Fruit fly (Drosophila melanogaster) whole organism, embryonic: Measurements from ENCODE around the gene CG31029.
A peak's percentile ranks its signal among the peaks of the same experiment; 100 is the strongest.

Experiments used
- Adf1 ChIP-seq: fragments of 200-800 bp; sonication (Bioruptor generic); IDR thresholded peaks from 2 replicates; pipeline ENCODE4 v1.3.6; 2022; ENCODE audit warnings: missing biosample characterization, missing genetic modification characterization
- Antp ChIP-seq: fragments of 200-800 bp; sonication (Bioruptor generic); optimal IDR thresholded peaks from 3 replicates; lab custom pipeline; 2016; ENCODE audit warnings: missing biosample characterization, missing genetic modification characterization
- B-H1 ChIP-seq: fragments of 200-800 bp; sonication (Bioruptor generic); IDR thresholded peaks from 3 replicates; pipeline ENCODE4 v1.3.6; 2022; ENCODE audit warnings: missing biosample characterization, missing genetic modification characterization
- CG10979 ChIP-seq: fragments of 200-800 bp; sonication (Bioruptor generic); optimal IDR thresholded peaks from 2 replicates; lab custom pipeline; 2018; ENCODE audit warnings: missing biosample characterization, mild to moderate bottlenecking, missing genetic modification characterization, moderate library complexity
- CG13287 ChIP-seq: fragments of 200-800 bp; sonication (Bioruptor generic); IDR thresholded peaks from 2 replicates; pipeline ENCODE4 v1.3.6; 2022; ENCODE audit warnings: missing biosample characterization, missing genetic modification characterization; ENCODE audit not compliant: partially characterized antibody
- CG13775 ChIP-seq: fragments of 200-800 bp; sonication (Bioruptor generic); optimal IDR thresholded peaks from 3 replicates; lab custom pipeline; 2017; ENCODE audit warnings: missing biosample characterization, mild to moderate bottlenecking, missing genetic modification characterization
- CG1529 ChIP-seq: fragments of 200-800 bp; sonication (Bioruptor generic); optimal IDR thresholded peaks from 3 replicates; lab custom pipeline; 2018; ENCODE audit warnings: missing biosample characterization, missing genetic modification characterization
- CG17361 ChIP-seq: fragments of 200-800 bp; sonication (Bioruptor generic); IDR thresholded peaks from 3 replicates; pipeline ENCODE4 v1.3.6; 2022; ENCODE audit warnings: missing biosample characterization, missing genetic modification characterization
- CG1792 ChIP-seq: fragments of 200-800 bp; sonication (Bioruptor generic); optimal IDR thresholded peaks from 2 replicates; lab custom pipeline; 2016; ENCODE audit warnings: missing biosample characterization, missing genetic modification characterization
- CG18011 ChIP-seq: fragments of 200-800 bp; sonication (Bioruptor generic); optimal IDR thresholded peaks from 2 replicates; lab custom pipeline; 2017; ENCODE audit warnings: missing biosample characterization, missing genetic modification characterization, mild to moderate bottlenecking, moderate library complexity, missing genotype
- CG18262 ChIP-seq: fragments of 200-800 bp; optimal IDR thresholded peaks from 3 replicates; lab custom pipeline; 2019; ENCODE audit warnings: missing biosample characterization, mild to moderate bottlenecking, missing genetic modification characterization, moderate library complexity
- CG18599 ChIP-seq: fragments of 200-800 bp; sonication (Bioruptor generic); optimal IDR thresholded peaks from 3 replicates; lab custom pipeline; 2017; ENCODE audit warnings: missing biosample characterization, missing genetic modification characterization, mild to moderate bottlenecking, moderate library complexity, missing genetic modification reagents
- CG2120 ChIP-seq: fragments of 200-800 bp; sonication (Bioruptor generic); optimal IDR thresholded peaks from 3 replicates; lab custom pipeline; 2016; ENCODE audit warnings: missing biosample characterization, missing genetic modification characterization
- CG2678 ChIP-seq: fragments of 200-800 bp; sonication (Bioruptor generic); optimal IDR thresholded peaks from 3 replicates; lab custom pipeline; 2019; ENCODE audit warnings: missing biosample characterization, mild to moderate bottlenecking, missing genetic modification characterization, moderate library complexity
- CG31224 ChIP-seq: fragments of 200-800 bp; sonication (Bioruptor generic); IDR thresholded peaks from 2 replicates; pipeline ENCODE4 v1.3.6; 2022; ENCODE audit warnings: missing biosample characterization, missing genetic modification characterization
- CG3281 ChIP-seq: fragments of 200-800 bp; sonication (Bioruptor generic); optimal IDR thresholded peaks from 3 replicates; lab custom pipeline; 2017; ENCODE audit warnings: missing biosample characterization, mild to moderate bottlenecking, missing genetic modification characterization
- CG33557 ChIP-seq: fragments of 200-800 bp; sonication (Bioruptor generic); optimal IDR thresholded peaks from 2 replicates; lab custom pipeline; 2019; ENCODE audit warnings: missing biosample characterization, mild to moderate bottlenecking, missing genetic modification characterization, moderate library complexity
- CG43689 ChIP-seq: fragments of 200-800 bp; sonication (Bioruptor generic); IDR thresholded peaks from 2 replicates; pipeline ENCODE4 v1.3.6; 2022; ENCODE audit warnings: missing biosample characterization, missing genetic modification characterization
- CG4707 ChIP-seq: fragments of 200-800 bp; sonication (Bioruptor generic); optimal IDR thresholded peaks from 2 replicates; lab custom pipeline; 2018; ENCODE audit warnings: missing biosample characterization, mild to moderate bottlenecking, missing genetic modification characterization, moderate library complexity
- CG4854 ChIP-seq: fragments of 200-800 bp; sonication (Bioruptor generic); optimal IDR thresholded peaks from 2 replicates; lab custom pipeline; 2016; ENCODE audit warnings: missing biosample characterization, missing genetic modification characterization, inconsistent platforms
- CG6254 ChIP-seq: fragments of 200-800 bp; sonication (Bioruptor generic); optimal IDR thresholded peaks from 3 replicates; lab custom pipeline; 2017; ENCODE audit warnings: mild to moderate bottlenecking, missing biosample characterization, missing genetic modification reagents, missing genetic modification characterization
- CG8281 ChIP-seq: fragments of 200-800 bp; sonication (Bioruptor generic); optimal IDR thresholded peaks from 2 replicates; lab custom pipeline; 2018; ENCODE audit warnings: missing biosample characterization, mild to moderate bottlenecking, missing genetic modification characterization, moderate library complexity
- CG8765 ChIP-seq: fragments of 200-800 bp; sonication (Bioruptor generic); IDR thresholded peaks from 2 replicates; pipeline ENCODE4 v1.3.6; 2022; ENCODE audit warnings: missing biosample characterization, missing genetic modification characterization
- CG8924 ChIP-seq: fragments of 200-800 bp; optimal IDR thresholded peaks from 3 replicates; lab custom pipeline; 2019; ENCODE audit warnings: missing biosample characterization, mild to moderate bottlenecking, missing genetic modification characterization, moderate library complexity
- Dip3 ChIP-seq: fragments of 200-800 bp; sonication (Bioruptor generic); optimal IDR thresholded peaks from 3 replicates; lab custom pipeline; 2016; ENCODE audit warnings: missing biosample characterization, missing genetic modification characterization
- Doc2 ChIP-seq: fragments of 200-800 bp; sonication (Bioruptor generic); IDR thresholded peaks from 2 replicates; pipeline ENCODE4 v1.3.6; 2022; ENCODE audit warnings: missing biosample characterization, missing genetic modification characterization
- HLH4C ChIP-seq: fragments of 200-800 bp; sonication (Bioruptor generic); IDR thresholded peaks from 3 replicates; pipeline ENCODE4 v1.3.6; 2022; ENCODE audit warnings: missing biosample characterization, missing genetic modification characterization; ENCODE audit not compliant: partially characterized antibody
- Hsf ChIP-seq: fragments of 200-800 bp; sonication (Bioruptor generic); optimal IDR thresholded peaks from 3 replicates; lab custom pipeline; 2016; ENCODE audit warnings: missing biosample characterization, missing genetic modification characterization
- Jarid2 ChIP-seq: fragments of 200-800 bp; sonication (Bioruptor generic); optimal IDR thresholded peaks from 3 replicates; lab custom pipeline; 2017; ENCODE audit warnings: mild to moderate bottlenecking, missing biosample characterization, missing genetic modification reagents, missing genetic modification characterization
- NC2β ChIP-seq: fragments of 200-800 bp; sonication (Bioruptor generic); optimal IDR thresholded peaks from 2 replicates; lab custom pipeline; 2016; ENCODE audit warnings: missing biosample characterization, missing genetic modification characterization
- Nf-YB ChIP-seq: fragments of 200-800 bp; sonication (Bioruptor generic); optimal IDR thresholded peaks from 3 replicates; lab custom pipeline; 2019; ENCODE audit warnings: missing biosample characterization, mild to moderate bottlenecking, missing genetic modification characterization, moderate library complexity
- Ptx1 ChIP-seq: fragments of 200-800 bp; sonication (Bioruptor generic); IDR thresholded peaks from 2 replicates; pipeline ENCODE4 v1.3.6; 2022; ENCODE audit warnings: missing biosample characterization, missing genetic modification characterization
- Sox102F ChIP-seq: fragments of 200-800 bp; sonication (Bioruptor generic); optimal IDR thresholded peaks from 2 replicates; lab custom pipeline; 2018; ENCODE audit warnings: missing biosample characterization, mild to moderate bottlenecking, missing genetic modification characterization, moderate library complexity
- aop ChIP-seq: fragments of 200-800 bp; sonication (Bioruptor generic); IDR thresholded peaks from 2 replicates; pipeline ENCODE4 v1.3.6; 2022; ENCODE audit warnings: missing biosample characterization, missing genetic modification characterization
- cad ChIP-seq: fragments of >200 bp; optimal IDR thresholded peaks from 2 replicates; lab custom pipeline; 2017; ENCODE audit warnings: missing biosample characterization, missing genetic modification characterization
- dysf ChIP-seq: fragments of 200-800 bp; sonication (Bioruptor generic); IDR thresholded peaks from 3 replicates; pipeline ENCODE4 v1.3.6; 2022; ENCODE audit warnings: missing biosample characterization, missing genetic modification characterization
- hb ChIP-seq: fragments of 200-800 bp; sonication (Bioruptor generic); IDR thresholded peaks from 3 replicates; pipeline ENCODE4 v1.3.6; 2022; ENCODE audit warnings: missing biosample characterization, missing genetic modification characterization; ENCODE audit not compliant: partially characterized antibody
- inv ChIP-seq: fragments of 200-800 bp; sonication (Bioruptor generic); IDR thresholded peaks from 2 replicates; pipeline ENCODE4 v1.3.6; 2022; ENCODE audit warnings: missing biosample characterization, missing genetic modification characterization; ENCODE audit not compliant: partially characterized antibody
- mam ChIP-seq: fragments of 200-800 bp; sonication (Bioruptor generic); optimal IDR thresholded peaks from 3 replicates; lab custom pipeline; 2016; ENCODE audit warnings: missing biosample characterization, missing genetic modification characterization
- mirr ChIP-seq: fragments of 200-800 bp; sonication (Bioruptor generic); optimal IDR thresholded peaks from 3 replicates; lab custom pipeline; 2018; ENCODE audit warnings: missing biosample characterization, mild to moderate bottlenecking, missing genetic modification characterization
- nau ChIP-seq: fragments of 200-800 bp; sonication (Bioruptor generic); optimal IDR thresholded peaks from 3 replicates; lab custom pipeline; 2017; ENCODE audit warnings: missing biosample characterization, mild to moderate bottlenecking, missing genetic modification characterization, missing genetic modification reagents
- p53 ChIP-seq: fragments of 200-800 bp; sonication (Bioruptor generic); optimal IDR thresholded peaks from 2 replicates; lab custom pipeline; 2016; ENCODE audit warnings: missing biosample characterization, missing genetic modification characterization
- peb ChIP-seq: fragments of 200-800 bp; sonication (Bioruptor generic); IDR thresholded peaks from 2 replicates; pipeline ENCODE4 v1.3.6; 2022; ENCODE audit warnings: missing biosample characterization, missing genetic modification characterization
- pfk ChIP-seq: fragments of 200-800 bp; sonication (Bioruptor generic); optimal IDR thresholded peaks from 2 replicates; lab custom pipeline; 2018; ENCODE audit warnings: missing biosample characterization, mild to moderate bottlenecking, missing genetic modification characterization, moderate library complexity
- rib ChIP-seq: fragments of 200-800 bp; sonication (Bioruptor generic); IDR thresholded peaks from 2 replicates; pipeline ENCODE4 v1.3.6; 2022; ENCODE audit warnings: missing biosample characterization, missing genetic modification characterization
- sc ChIP-seq, 3 experiments: fragments of >200 bp in 2 of 3; fragments of 200-800 bp in 1 of 3; sonication (Bioruptor generic) in 1 of 3; optimal IDR thresholded peaks; 2 replicates in 2 of 3; 3 replicates in 1 of 3; lab custom pipeline; 2017; ENCODE audit warnings: mild to moderate bottlenecking in 1 of 3, missing biosample characterization in 1 of 3, missing genetic modification characterization in 1 of 3, missing genetic modification reagents in 1 of 3
- sd ChIP-seq: fragments of 200-800 bp; sonication (Bioruptor generic); optimal IDR thresholded peaks from 3 replicates; lab custom pipeline; 2018; ENCODE audit warnings: missing biosample characterization, mild to moderate bottlenecking, missing genetic modification characterization, moderate library complexity
- slp2 ChIP-seq: fragments of 200-800 bp; sonication (Bioruptor generic); optimal IDR thresholded peaks from 2 replicates; lab custom pipeline; 2016; ENCODE audit warnings: missing biosample characterization, missing genetic modification characterization
- sqz ChIP-seq: fragments of 200-800 bp; sonication (Bioruptor generic); optimal IDR thresholded peaks from 3 replicates; lab custom pipeline; 2018; ENCODE audit warnings: missing biosample characterization, mild to moderate bottlenecking, missing genetic modification characterization
- tgo ChIP-seq: fragments of 200-800 bp; sonication (Bioruptor generic); IDR thresholded peaks from 3 replicates; pipeline ENCODE4 v1.3.6; 2022; ENCODE audit warnings: missing biosample characterization, missing genetic modification characterization
- vvl ChIP-seq: fragments of 200-800 bp; sonication (Bioruptor generic); IDR thresholded peaks from 2 replicates; pipeline ENCODE4 v1.3.6; 2022; ENCODE audit warnings: missing biosample characterization, missing genetic modification characterization

CG31029 gene

DNA sequence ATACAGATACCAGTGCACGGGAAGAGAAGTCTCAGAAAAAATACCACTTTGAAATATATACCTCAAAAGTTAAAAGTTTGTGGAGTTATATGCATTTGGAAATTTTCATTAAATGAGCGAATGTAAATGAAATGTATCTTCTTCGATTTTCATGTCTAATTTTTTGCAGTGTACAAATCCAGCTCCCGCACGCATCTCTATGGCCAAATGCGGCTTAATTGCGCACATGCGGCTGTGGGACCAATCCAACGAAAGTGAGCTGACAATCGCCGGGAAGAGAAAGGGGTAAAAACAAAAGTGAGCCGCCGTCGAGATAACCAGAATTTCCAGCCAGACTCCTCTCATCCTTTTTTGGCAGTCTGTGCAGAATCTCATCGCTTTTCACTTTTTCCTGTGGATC lies 32.0 kb upstream of the CG31029 start (continued):
- TF ChIP-seq Ptx1 (GFP tag; lab: Robert Waterston, UW) (peak; percentile 63), aop (GFP tag; lab: Robert Waterston, UW) (no peak), Sox102F (peak; percentile 64), CG1529 (GFP tag; lab: Kevin White, UChicago) (no peak), mirr (GFP tag; lab: Kevin White, UChicago) (no peak), p53 (GFP tag; lab: Kevin White, UChicago) (no peak), dysf (GFP tag; lab: Robert Waterston, UW) (peak; percentile 61; the same call in 2 of the 3 replicates), sc (optimal IDR thresholded peaks at IDR 0.05; lab: Kevin White, UChicago) (no peak), sc (GFP tag; optimal IDR thresholded peaks at IDR 0.05; lab: Kevin White, UChicago) (no peak), CG13287 (GFP tag; lab: Robert Waterston, UW) (no peak), CG13775 (GFP tag; lab: Kevin White, UChicago) (no peak), Doc2 (GFP tag; lab: Robert Waterston, UW) (no peak), NC2β (no peak), nau (GFP tag; lab: Kevin White, UChicago) (no peak), Antp (GFP tag; lab: Kevin White, UChicago) (peak; percentile 15), sd (tag; lab: Kevin White, UChicago) (no peak), tgo (GFP tag; lab: Robert Waterston, UW) (0 out of 3 replicates have a peak, but pooled peaks have one; percentile 26), Adf1 (GFP tag; lab: Robert Waterston, UW) (no peak), CG8765 (GFP tag; lab: Robert Waterston, UW) (no peak), Nf-YB (no peak), CG2120 (GFP tag; lab: Kevin White, UChicago) (no peak), sqz (no peak), CG8281 (no peak), CG1792 (GFP tag; lab: Kevin White, UChicago) (no peak), Hsf (peak; percentile 30), CG2678 (tag; lab: Kevin White, UChicago) (peak; percentile 20), vvl (GFP tag; lab: Robert Waterston, UW) (peak; percentile 84), CG17361 (no peak), CG43689 (GFP tag; lab: Robert Waterston, UW) (no peak), slp2 (GFP tag; lab: Kevin White, UChicago) (peak; percentile 17), CG18011 (no peak), hb (GFP tag; lab: Robert Waterston, UW) (no peak), Dip3 (GFP tag; lab: Kevin White, UChicago) (no peak), CG6254 (peak; percentile 10), B-H1 (GFP tag; lab: Robert Waterston, UW) (no peak; the same call in 2 of the 3 replicates), CG4854 (GFP tag; lab: Kevin White, UChicago) (no peak), Jarid2 (GFP tag; lab: Kevin White, UChicago) (no peak), CG10979 (tag; lab: Kevin White, UChicago) (peak; percentile 42), peb (GFP tag; lab: Robert Waterston, UW) (no peak), CG18262 (tag; lab: Kevin White, UChicago) (peak; percentile 40), CG4707 (GFP tag; lab: Kevin White, UChicago) (peak; percentile 16), CG18599 (peak; percentile 10), rib (GFP tag; lab: Robert Waterston, UW) (no peak), CG8924 (no peak), mam (GFP tag; lab: Kevin White, UChicago) (peak; percentile 5), cad (GFP tag; lab: Kevin White, UChicago) (no peak), pfk (no peak), CG3281 (GFP tag; lab: Kevin White, UChicago) (no peak), CG31224 (GFP tag; lab: Robert Waterston, UW) (no peak), CG33557 (GFP tag; lab: Kevin White, UChicago) (no peak), inv (GFP tag; lab: Robert Waterston, UW) (no peak), HLH4C (GFP tag; lab: Robert Waterston, UW) (no peak)
